Fruit fly (Drosophila melanogaster) whole organism, embryonic: ENCODE results near the gene CG31816.

Source experiments
- ATbp ChIP-seq: fragments of 200-800 bp; sonication (Bioruptor generic); optimal IDR thresholded peaks from 2 replicates; lab custom pipeline; 2017; ENCODE audit warnings: missing biosample characterization, mild to moderate bottlenecking, missing genetic modification characterization, missing genetic modification reagents
- Asciz ChIP-seq: fragments of 200-800 bp; sonication (Bioruptor generic); optimal IDR thresholded peaks from 2 replicates; lab custom pipeline; 2017; ENCODE audit warnings: missing biosample characterization, mild to moderate bottlenecking, missing genetic modification characterization, missing genetic modification reagents
- Atf6 ChIP-seq: fragments of 200-800 bp; sonication (Bioruptor generic); IDR thresholded peaks from 2 replicates; pipeline ENCODE4 v1.3.6; 2022; ENCODE audit warnings: missing biosample characterization, missing genetic modification characterization
- CG10321 ChIP-seq: fragments of 200-800 bp; sonication (Bioruptor generic); IDR thresholded peaks from 2 replicates; pipeline ENCODE4 v1.3.6; 2022; ENCODE audit warnings: missing biosample characterization, missing genetic modification characterization
- CG11247 ChIP-seq: fragments of 200-800 bp; sonication (Bioruptor generic); IDR thresholded peaks from 2 replicates; pipeline ENCODE4 v1.3.6; 2022; ENCODE audit warnings: missing biosample characterization, missing genetic modification characterization
- CG13296 ChIP-seq: fragments of 200-800 bp; sonication (Bioruptor generic); optimal IDR thresholded peaks from 3 replicates; lab custom pipeline; 2018; ENCODE audit warnings: missing biosample characterization, mild to moderate bottlenecking, missing genetic modification characterization
- CG14050 ChIP-seq: fragments of 200-800 bp; sonication (Bioruptor generic); IDR thresholded peaks from 3 replicates; pipeline ENCODE4 v1.3.6; 2022; ENCODE audit warnings: missing biosample characterization, missing genetic modification characterization
- CG15073 ChIP-seq: fragments of 200-800 bp; sonication (Bioruptor generic); optimal IDR thresholded peaks from 2 replicates; lab custom pipeline; 2016; ENCODE audit warnings: missing biosample characterization, missing genetic modification characterization
- CG18262 ChIP-seq: fragments of 200-800 bp; optimal IDR thresholded peaks from 3 replicates; lab custom pipeline; 2019; ENCODE audit warnings: missing biosample characterization, mild to moderate bottlenecking, missing genetic modification characterization, moderate library complexity
- CG18619 ChIP-seq: fragments of 200-800 bp; sonication (Bioruptor generic); optimal IDR thresholded peaks from 3 replicates; lab custom pipeline; 2017; ENCODE audit warnings: missing biosample characterization, mild to moderate bottlenecking, missing genetic modification characterization
- CG18764 ChIP-seq: fragments of 200-800 bp; sonication (Bioruptor generic); optimal IDR thresholded peaks from 3 replicates; lab custom pipeline; 2016; ENCODE audit warnings: missing biosample characterization, missing genetic modification characterization
- CG2120 ChIP-seq: fragments of 200-800 bp; sonication (Bioruptor generic); optimal IDR thresholded peaks from 3 replicates; lab custom pipeline; 2016; ENCODE audit warnings: missing biosample characterization, missing genetic modification characterization
- CG2889 ChIP-seq: fragments of 200-800 bp; sonication (Bioruptor generic); IDR thresholded peaks from 3 replicates; pipeline ENCODE4 v1.3.6; 2022; ENCODE audit warnings: missing biosample characterization, missing genetic modification characterization
- CG3726 ChIP-seq: fragments of 200-800 bp; sonication (Bioruptor generic); IDR thresholded peaks from 3 replicates; pipeline ENCODE4, ENCODE4 v1.3.6; 2022; ENCODE audit warnings: missing biosample characterization, missing genetic modification characterization
- CG6689 ChIP-seq: fragments of 200-800 bp; sonication (Bioruptor generic); IDR thresholded peaks from 2 replicates; pipeline ENCODE4 v1.3.6; 2022; ENCODE audit warnings: missing biosample characterization, missing genetic modification characterization
- CG7271 ChIP-seq: fragments of 200-800 bp; sonication (Bioruptor generic); optimal IDR thresholded peaks from 2 replicates; lab custom pipeline; 2018; ENCODE audit warnings: missing biosample characterization, mild to moderate bottlenecking, missing genetic modification characterization, moderate library complexity
- CG7556 ChIP-seq: fragments of 200-800 bp; sonication (Bioruptor generic); optimal IDR thresholded peaks from 2 replicates; lab custom pipeline; 2017; ENCODE audit warnings: missing biosample characterization, mild to moderate bottlenecking, missing genetic modification characterization
- CG8944 ChIP-seq: fragments of 200-800 bp; sonication (Bioruptor generic); optimal IDR thresholded peaks from 3 replicates; lab custom pipeline; 2016; ENCODE audit warnings: missing biosample characterization, missing genetic modification characterization
- CG9727 ChIP-seq: fragments of 200-800 bp; sonication (Bioruptor generic); optimal IDR thresholded peaks from 3 replicates; lab custom pipeline; 2017; ENCODE audit warnings: missing biosample characterization, mild to moderate bottlenecking, missing genetic modification characterization
- CTCF ChIP-seq: fragments of 200-800 bp; sonication (Bioruptor generic); optimal IDR thresholded peaks from 2 replicates; lab custom pipeline; 2017; ENCODE audit warnings: missing biosample characterization, mild to moderate bottlenecking, missing genetic modification characterization, moderate library complexity
- CkIIα-i1 ChIP-seq: fragments of 200-800 bp; sonication (Bioruptor generic); IDR thresholded peaks from 2 replicates; pipeline ENCODE4 v1.3.6; 2022; ENCODE audit warnings: missing biosample characterization, missing genetic modification characterization
- Gsc ChIP-seq: fragments of 200-800 bp; sonication (Bioruptor generic); IDR thresholded peaks from 2 replicates; pipeline ENCODE4 v1.3.6; 2022; ENCODE audit warnings: missing biosample characterization, missing genetic modification characterization
- HLH3B ChIP-seq: fragments of 200-800 bp; sonication (Bioruptor generic); IDR thresholded peaks from 2 replicates; pipeline ENCODE4 v1.3.6; 2022; ENCODE audit warnings: missing biosample characterization, missing genetic modification characterization
- Hr51 ChIP-seq, 2 experiments: fragments of 200-800 bp; sonication (Bioruptor generic); optimal IDR thresholded peaks; 2 replicates in 1 of 2; 3 replicates in 1 of 2; lab custom pipeline; 2016 to 2018; ENCODE audit warnings: missing biosample characterization in 2 of 2, missing genetic modification characterization in 2 of 2, mild to moderate bottlenecking in 1 of 2, moderate library complexity in 1 of 2
- Kr ChIP-seq: fragments of 200-800 bp; sonication (Bioruptor generic); optimal IDR thresholded peaks from 2 replicates; lab custom pipeline; 2017; ENCODE audit warnings: missing biosample characterization, mild to moderate bottlenecking, missing genetic modification characterization
- MTF-1 ChIP-seq: fragments of 200-800 bp; sonication (Bioruptor generic); optimal IDR thresholded peaks from 2 replicates; lab custom pipeline; 2018; ENCODE audit warnings: missing biosample characterization, mild to moderate bottlenecking, missing genetic modification characterization, borderline replicate concordance
- Ptx1 ChIP-seq: fragments of 200-800 bp; sonication (Bioruptor generic); IDR thresholded peaks from 2 replicates; pipeline ENCODE4 v1.3.6; 2022; ENCODE audit warnings: missing biosample characterization, missing genetic modification characterization
- Ravus ChIP-seq: fragments of 200-800 bp; sonication (Bioruptor generic); IDR thresholded peaks from 2 replicates; pipeline ENCODE4 v1.3.6; 2022; ENCODE audit warnings: missing biosample characterization, missing genetic modification characterization
- Six4 ChIP-seq: fragments of 200-800 bp; sonication (Bioruptor generic); optimal IDR thresholded peaks from 2 replicates; lab custom pipeline; 2016; ENCODE audit warnings: missing biosample characterization, missing genetic modification characterization
- Sox100B ChIP-seq: fragments of 200-800 bp; sonication (Bioruptor generic); optimal IDR thresholded peaks from 3 replicates; lab custom pipeline; 2018; ENCODE audit warnings: missing biosample characterization, mild to moderate bottlenecking, missing genetic modification characterization
- Sry-δ ChIP-seq: fragments of 200-800 bp; sonication (Bioruptor generic); optimal IDR thresholded peaks from 2 replicates; lab custom pipeline; 2016; ENCODE audit warnings: missing biosample characterization, missing genetic modification characterization
- ash1 ChIP-seq: fragments of 200-800 bp; sonication (Bioruptor generic); optimal IDR thresholded peaks from 2 replicates; lab custom pipeline; 2018; ENCODE audit warnings: missing biosample characterization, mild to moderate bottlenecking, missing genetic modification characterization
- cg ChIP-seq: fragments of 200-800 bp; sonication (Bioruptor generic); optimal IDR thresholded peaks from 3 replicates; lab custom pipeline; 2019; ENCODE audit warnings: missing biosample characterization, mild to moderate bottlenecking, missing genetic modification characterization, moderate library complexity
- dati ChIP-seq: fragments of 200-800 bp; sonication (Bioruptor generic); IDR thresholded peaks from 2 replicates; pipeline ENCODE4 v1.3.6; 2022; ENCODE audit warnings: missing biosample characterization, missing genetic modification characterization
- esg ChIP-seq: fragments of 200-800 bp; sonication (Bioruptor generic); conservative IDR thresholded peaks from 2 replicates; pipeline ENCODE4 v1.3.6; 2022; ENCODE audit warnings: missing biosample characterization, missing genetic modification characterization
- ewg ChIP-seq: fragments of 200-800 bp; sonication (Bioruptor generic); optimal IDR thresholded peaks from 3 replicates; lab custom pipeline; 2017; ENCODE audit warnings: mild to moderate bottlenecking, missing biosample characterization, missing genetic modification reagents, missing genetic modification characterization
- eyg ChIP-seq: fragments of 200-800 bp; sonication (Bioruptor generic); optimal IDR thresholded peaks from 3 replicates; lab custom pipeline; 2016; ENCODE audit warnings: missing biosample characterization, missing genetic modification characterization
- gcm ChIP-seq: fragments of 200-800 bp; sonication (Bioruptor generic); optimal IDR thresholded peaks from 2 replicates; lab custom pipeline; 2019; ENCODE audit warnings: missing biosample characterization, mild to moderate bottlenecking, missing genetic modification characterization, moderate library complexity
- inv ChIP-seq: fragments of 200-800 bp; sonication (Bioruptor generic); IDR thresholded peaks from 2 replicates; pipeline ENCODE4 v1.3.6; 2022; ENCODE audit warnings: missing biosample characterization, missing genetic modification characterization; ENCODE audit not compliant: partially characterized antibody
- jigr1 ChIP-seq: fragments of 200-800 bp; sonication (Bioruptor generic); IDR thresholded peaks from 3 replicates; pipeline ENCODE4 v1.3.6; 2022; ENCODE audit warnings: missing biosample characterization, missing genetic modification characterization
- jumu ChIP-seq: fragments of 200-800 bp; sonication (Bioruptor generic); optimal IDR thresholded peaks from 3 replicates; lab custom pipeline; 2016; ENCODE audit warnings: missing biosample characterization, missing genetic modification characterization
- maf-S ChIP-seq: fragments of 200-800 bp; sonication (Bioruptor generic); optimal IDR thresholded peaks from 2 replicates; lab custom pipeline; 2016; ENCODE audit warnings: missing biosample characterization, missing genetic modification characterization
- org-1 ChIP-seq: fragments of 200-800 bp; sonication (Bioruptor generic); optimal IDR thresholded peaks from 2 replicates; lab custom pipeline; 2017; ENCODE audit warnings: missing biosample characterization, missing genetic modification characterization
- pb ChIP-seq: fragments of 200-800 bp; sonication (Bioruptor generic); optimal IDR thresholded peaks from 3 replicates; lab custom pipeline; 2016; ENCODE audit warnings: missing biosample characterization, missing genetic modification characterization
- sens-2 ChIP-seq: fragments of 200-800 bp; sonication (Bioruptor generic); IDR thresholded peaks from 2 replicates; pipeline ENCODE4 v1.3.6; 2022; ENCODE audit warnings: missing biosample characterization, missing genetic modification characterization
- sima ChIP-seq: fragments of 200-800 bp; sonication (Bioruptor generic); optimal IDR thresholded peaks from 2 replicates; lab custom pipeline; 2016; ENCODE audit warnings: missing biosample characterization, missing genetic modification characterization
- slbo ChIP-seq: fragments of 200-800 bp; sonication (Bioruptor generic); IDR thresholded peaks from 2 replicates; pipeline ENCODE4 v1.3.6; 2022; ENCODE audit warnings: missing biosample characterization, missing genetic modification characterization
- sna ChIP-seq: fragments of 200-800 bp; sonication (Bioruptor generic); IDR thresholded peaks from 2 replicates; pipeline ENCODE4 v1.3.6; 2022; ENCODE audit warnings: missing biosample characterization, missing genetic modification characterization; ENCODE audit not compliant: partially characterized antibody
- stwl ChIP-seq: fragments of 200-800 bp; sonication (Bioruptor generic); optimal IDR thresholded peaks from 3 replicates; lab custom pipeline; 2018; ENCODE audit warnings: missing biosample characterization, mild to moderate bottlenecking, missing genetic modification characterization, moderate library complexity
- unc-4 ChIP-seq: fragments of 200-800 bp; sonication (Bioruptor generic); IDR thresholded peaks from 2 replicates; pipeline ENCODE4 v1.3.6; 2022; ENCODE audit warnings: missing biosample characterization, missing genetic modification characterization; ENCODE audit not compliant: partially characterized antibody
- vvl ChIP-seq: fragments of 200-800 bp; sonication (Bioruptor generic); IDR thresholded peaks from 2 replicates; pipeline ENCODE4 v1.3.6; 2022; ENCODE audit warnings: missing biosample characterization, missing genetic modification characterization
- wek ChIP-seq: fragments of 200-800 bp; sonication (Bioruptor generic); optimal IDR thresholded peaks from 3 replicates; lab custom pipeline; 2018; ENCODE audit warnings: missing biosample characterization, mild to moderate bottlenecking, missing genetic modification characterization, moderate library complexity
- zfh2 ChIP-seq: fragments of 200-800 bp; sonication (Bioruptor generic); optimal IDR thresholded peaks from 2 replicates; lab custom pipeline; 2016; ENCODE audit warnings: missing biosample characterization, missing genetic modification characterization

Gene CG31816

dm6 chr2L:16591934-16592333, 49.6 kb downstream of the CG31816 start (continued):
- TF ChIP-seq CG7271 (tag; lab: Kevin White, UChicago) = no peak
- TF ChIP-seq CG18262 (tag; lab: Kevin White, UChicago) = peak; percentile 62
- no peak for TF ChIP-seq CG2889 (GFP tag; lab: Robert Waterston, UW)
- TF ChIP-seq CkIIα-i1 (GFP tag; lab: Robert Waterston, UW) = no peak
- TF ChIP-seq sens-2 = peak; percentile 49; the same call in 1 of the 2 replicates
- peak; percentile 14 for TF ChIP-seq gcm (GFP tag; lab: Kevin White, UChicago)
- no peak for TF ChIP-seq CG2120
- TF ChIP-seq maf-S (GFP tag; lab: Kevin White, UChicago) = no peak
- TF ChIP-seq CG7556 (GFP tag; lab: Kevin White, UChicago) = peak; percentile 45
- TF ChIP-seq sna (GFP tag; lab: Robert Waterston, UW) = no peak
- TF ChIP-seq Sox100B (GFP tag; lab: Kevin White, UChicago) = peak; percentile 48
- TF ChIP-seq eyg = no peak
- TF ChIP-seq Sry-δ (GFP tag; lab: Kevin White, UChicago) = no peak
- peak; percentile 35; the same call in 1 of the 3 replicates for TF ChIP-seq CG14050 (GFP tag; lab: Robert Waterston, UW)
- no peak for TF ChIP-seq inv (GFP tag; lab: Robert Waterston, UW)
- no peak; the same call in none of the 2 replicates for TF ChIP-seq Ptx1 (GFP tag; lab: Robert Waterston, UW)
- TF ChIP-seq jigr1 = no peak
- TF ChIP-seq cg = no peak
- no peak for TF ChIP-seq CG3726 (GFP tag; lab: Robert Waterston, UW)
- TF ChIP-seq slbo (GFP tag; lab: Robert Waterston, UW) = no peak
- no peak for TF ChIP-seq pb
- no peak for TF ChIP-seq CG15073
- TF ChIP-seq CG18764 (GFP tag; lab: Kevin White, UChicago) = no peak
- no peak for TF ChIP-seq CG11247 (GFP tag; lab: Robert Waterston, UW)
- peak; percentile 74 for TF ChIP-seq HLH3B (GFP tag; lab: Robert Waterston, UW)
- TF ChIP-seq dati = no peak
- no peak for TF ChIP-seq CTCF (GFP tag; lab: Kevin White, UChicago)
- no peak for TF ChIP-seq sima (GFP tag; lab: Kevin White, UChicago)
- TF ChIP-seq CG6689 (GFP tag; lab: Robert Waterston, UW) = peak; percentile 63
- TF ChIP-seq Hr51 (GFP tag; optimal IDR thresholded peaks at IDR 0.05; lab: Kevin White, UChicago) = peak in 1 of 2 experiments; percentile 40
- TF ChIP-seq CG8944 = no peak
- peak; percentile 32 for TF ChIP-seq org-1 (GFP tag; lab: Kevin White, UChicago)
- no peak for TF ChIP-seq jumu (GFP tag; lab: Kevin White, UChicago)
- TF ChIP-seq wek (GFP tag; lab: Kevin White, UChicago) = no peak
- no peak for TF ChIP-seq MTF-1 (GFP tag; lab: Kevin White, UChicago)
- no peak for TF ChIP-seq CG13296 (GFP tag; lab: Kevin White, UChicago)
- TF ChIP-seq ATbp (GFP tag; lab: Kevin White, UChicago) = peak; percentile 86
- no peak for TF ChIP-seq Ravus
- TF ChIP-seq Asciz = peak; percentile 62
- peak; percentile 56 for TF ChIP-seq esg
- TF ChIP-seq CG9727 (GFP tag; lab: Kevin White, UChicago) = no peak
- no peak for TF ChIP-seq zfh2
- TF ChIP-seq stwl (tag; lab: Kevin White, UChicago) = no peak
- TF ChIP-seq CG18619 (GFP tag; lab: Kevin White, UChicago) = no peak
- TF ChIP-seq CG10321 = no peak
- TF ChIP-seq Atf6 (GFP tag; lab: Robert Waterston, UW) = no peak
- TF ChIP-seq Six4 (GFP tag; lab: Kevin White, UChicago) = peak; percentile 37
- no peak for TF ChIP-seq ash1 (GFP tag; lab: Kevin White, UChicago)
- TF ChIP-seq vvl = peak; percentile 87
- TF ChIP-seq unc-4 (GFP tag; lab: Robert Waterston, UW) = no peak
- no peak for TF ChIP-seq Kr
- peak; percentile 65 for TF ChIP-seq ewg (GFP tag; lab: Kevin White, UChicago)
- TF ChIP-seq Gsc (GFP tag; lab: Robert Waterston, UW) = no peak
